Worm (Caenorhabditis elegans) whole organism, young adult: ENCODE results near the gene ubq-1.

Experiments
- B0336.3 ChIP-seq: fragments of 200-800 bp; sonication (Bioruptor generic); IDR thresholded peaks from 2 replicates; pipeline ENCODE4 v1.3.6; 2022; ENCODE audit warnings: missing genetic modification characterization, missing compliant biosample characterization
- F22D6.2 ChIP-seq: sonication (generic microtip); optimal IDR thresholded peaks from 2 replicates; lab custom pipeline; 2016; ENCODE audit warnings: mild to moderate bottlenecking, missing genetic modification characterization, missing compliant biosample characterization
- F33H1.4 ChIP-seq: fragments of 200-800 bp; sonication (Bioruptor generic); IDR thresholded peaks from 2 replicates; pipeline ENCODE4 v1.3.6; 2022; ENCODE audit warnings: missing genetic modification reagents, missing genetic modification characterization, missing compliant biosample characterization
- F49E8.2 ChIP-seq: sonication (generic microtip); optimal IDR thresholded peaks from 3 replicates; lab custom pipeline; 2017; ENCODE audit warnings: missing genetic modification characterization, mild to moderate bottlenecking, missing compliant biosample characterization, antibody characterized with exemption, moderate library complexity; ENCODE audit not compliant: insufficient read depth
- F52B5.7 ChIP-seq: sonication (generic microtip); optimal IDR thresholded peaks from 2 replicates; lab custom pipeline; 2016; ENCODE audit warnings: mild to moderate bottlenecking, missing genetic modification characterization, missing compliant biosample characterization
- K11D2.4 ChIP-seq: fragments of 200-800 bp; sonication (Bioruptor generic); IDR thresholded peaks from 2 replicates; pipeline ENCODE4 v1.3.6; 2022; ENCODE audit warnings: missing genetic modification reagents, missing genetic modification characterization, missing compliant biosample characterization
- K12H6.12 ChIP-seq: fragments of 200-800 bp; sonication (Bioruptor generic); optimal IDR thresholded peaks from 2 replicates; lab custom pipeline; 2018; ENCODE audit warnings: mild to moderate bottlenecking, missing genetic modification characterization, missing compliant biosample characterization
- T26A5.8 ChIP-seq: sonication (generic microtip); optimal IDR thresholded peaks from 2 replicates; lab custom pipeline; 2016; ENCODE audit warnings: missing genetic modification characterization, missing compliant biosample characterization
- Y53F4B.3 ChIP-seq: fragments of 200-800 bp; sonication (Bioruptor generic); IDR thresholded peaks from 2 replicates; pipeline ENCODE4 v1.3.6; 2022; ENCODE audit warnings: missing genetic modification reagents, missing genetic modification characterization, missing compliant biosample characterization
- Y56A3A.18 ChIP-seq: fragments of 200-800 bp; sonication (Bioruptor generic); IDR thresholded peaks from 2 replicates; pipeline ENCODE4 v1.3.6; 2022; ENCODE audit warnings: missing genetic modification reagents, missing genetic modification characterization, missing compliant biosample characterization
- ZK185.1 ChIP-seq: sonication (generic microtip); optimal IDR thresholded peaks from 2 replicates; lab custom pipeline; 2016; ENCODE audit warnings: mild to moderate bottlenecking, missing genetic modification characterization, missing compliant biosample characterization; ENCODE audit not compliant: poor library complexity, severe bottlenecking
- akir-1 ChIP-seq: fragments of 200-800 bp; sonication (Bioruptor generic); optimal IDR thresholded peaks from 2 replicates; lab custom pipeline; 2018; ENCODE audit warnings: mild to moderate bottlenecking, missing genetic modification characterization, moderate library complexity, missing compliant biosample characterization
- ama-1 ChIP-seq, 3 experiments: fragments of 150-350 bp in 1 of 3; sonication (generic microtip) in 2 of 3; optimal IDR thresholded peaks; 2 replicates each; lab custom pipeline; 2014 to 2018; ENCODE audit warnings: missing biosample characterization in 2 of 3, missing genetic modification characterization in 2 of 3, missing genetic modification reagents in 2 of 3
- atf-7 ChIP-seq: sonication (generic microtip); optimal IDR thresholded peaks from 2 replicates; lab custom pipeline; 2017; ENCODE audit warnings: mild to moderate bottlenecking, missing genetic modification characterization, missing compliant biosample characterization
- athp-1 ChIP-seq: sonication (generic microtip); optimal IDR thresholded peaks from 2 replicates; lab custom pipeline; 2017; ENCODE audit warnings: mild to moderate bottlenecking, missing genetic modification characterization, missing compliant biosample characterization
- cebp-1 ChIP-seq, 2 experiments: fragments of 200-800 bp in 1 of 2; sonication (Bioruptor generic) in 1 of 2; sonication (generic microtip) in 1 of 2; IDR thresholded peaks in 1 of 2; optimal IDR thresholded peaks in 1 of 2; 2 replicates each; pipeline versions ENCODE4 v1.3.6 to Lab custom; 2017 to 2022; ENCODE audit warnings: missing compliant biosample characterization in 2 of 2, missing genetic modification characterization in 2 of 2, mild to moderate bottlenecking in 1 of 2, missing genetic modification reagents in 1 of 2, moderate library complexity in 1 of 2
- cebp-2 ChIP-seq: fragments of 200-800 bp; sonication (Bioruptor generic); IDR thresholded peaks from 2 replicates; pipeline ENCODE4 v1.3.6; 2022; ENCODE audit warnings: missing genetic modification characterization, missing compliant biosample characterization
- ceh-79 ChIP-seq: sonication (generic microtip); optimal IDR thresholded peaks from 2 replicates; lab custom pipeline; 2017; ENCODE audit warnings: mild to moderate bottlenecking, missing genetic modification characterization, missing compliant biosample characterization
- dox-1 ChIP-seq: fragments of 200-800 bp; sonication (Bioruptor generic); IDR thresholded peaks from 2 replicates; pipeline ENCODE4 v1.3.6; 2022; ENCODE audit warnings: missing genetic modification reagents, missing genetic modification characterization, missing compliant biosample characterization
- dpl-1 ChIP-seq: fragments of 150-350 bp; optimal IDR thresholded peaks from 2 replicates; lab custom pipeline; 2014; ENCODE audit warnings: missing biosample characterization, missing genetic modification reagents, missing genetic modification characterization
- efl-1 ChIP-seq: fragments of 150-350 bp; optimal IDR thresholded peaks from 2 replicates; lab custom pipeline; 2014; ENCODE audit warnings: missing biosample characterization, missing genetic modification reagents, missing genetic modification characterization
- egrh-3 ChIP-seq: fragments of 200-800 bp; sonication (Bioruptor generic); IDR thresholded peaks from 2 replicates; pipeline ENCODE4 v1.3.6; 2022; ENCODE audit warnings: missing genetic modification reagents, missing genetic modification characterization, missing compliant biosample characterization
- hlh-12 ChIP-seq: sonication (generic microtip); optimal IDR thresholded peaks from 2 replicates; lab custom pipeline; 2016; ENCODE audit warnings: missing genetic modification characterization, missing compliant biosample characterization
- hmg-1.2 ChIP-seq: fragments of 200-800 bp; sonication (Bioruptor generic); IDR thresholded peaks from 2 replicates; pipeline ENCODE4 v1.3.6; 2022; ENCODE audit warnings: missing genetic modification reagents, missing genetic modification characterization, missing compliant biosample characterization
- hmg-20 ChIP-seq: fragments of 200-800 bp; sonication (Bioruptor generic); IDR thresholded peaks from 2 replicates; pipeline ENCODE4 v1.3.6; 2022; ENCODE audit warnings: missing genetic modification reagents, missing genetic modification characterization, missing compliant biosample characterization
- hsf-1 ChIP-seq: fragments of 200-800 bp; sonication (Bioruptor generic); IDR thresholded peaks from 2 replicates; pipeline ENCODE4 v1.3.6; 2022; ENCODE audit warnings: missing genetic modification reagents, missing genetic modification characterization, missing compliant biosample characterization
- let-526 ChIP-seq: fragments of 200-800 bp; sonication (Bioruptor generic); IDR thresholded peaks from 2 replicates; pipeline ENCODE4 v1.3.6; 2022; ENCODE audit warnings: missing genetic modification reagents, missing genetic modification characterization, missing compliant biosample characterization
- let-607 ChIP-seq, 2 experiments: fragments of 200-800 bp in 1 of 2; sonication (Bioruptor generic) in 1 of 2; sonication (generic microtip) in 1 of 2; optimal IDR thresholded peaks; 2 replicates each; lab custom pipeline; 2016 to 2018; ENCODE audit warnings: mild to moderate bottlenecking in 2 of 2, missing compliant biosample characterization in 2 of 2, missing genetic modification characterization in 2 of 2, moderate library complexity in 2 of 2, missing genotype in 1 of 2
- lin-35 ChIP-seq, 3 experiments: fragments of 150-350 bp in 2 of 3; sonication (generic microtip) in 1 of 3; optimal IDR thresholded peaks; 2 replicates each; lab custom pipeline; 2014 to 2018; ENCODE audit warnings: missing biosample characterization in 3 of 3, missing genetic modification characterization in 3 of 3, missing genetic modification reagents in 3 of 3
- madf-10 ChIP-seq: sonication (generic microtip); optimal IDR thresholded peaks from 2 replicates; lab custom pipeline; 2016; ENCODE audit warnings: mild to moderate bottlenecking, missing genetic modification characterization, missing compliant biosample characterization
- madf-6 ChIP-seq: fragments of 200-800 bp; sonication (Bioruptor generic); IDR thresholded peaks from 2 replicates; pipeline ENCODE4 v1.3.6; 2022; ENCODE audit warnings: missing genetic modification reagents, missing genetic modification characterization, missing compliant biosample characterization
- mcd-1 ChIP-seq: fragments of 200-800 bp; sonication (Bioruptor generic); IDR thresholded peaks from 2 replicates; pipeline ENCODE4 v1.3.6; 2022; ENCODE audit warnings: missing genetic modification reagents, missing genetic modification characterization, missing compliant biosample characterization
- mxl-1 ChIP-seq: sonication (generic microtip); optimal IDR thresholded peaks from 2 replicates; lab custom pipeline; 2016; ENCODE audit warnings: missing genetic modification characterization, missing compliant biosample characterization
- nhr-179 ChIP-seq: sonication (generic microtip); optimal IDR thresholded peaks from 2 replicates; lab custom pipeline; 2016; ENCODE audit warnings: mild to moderate bottlenecking, missing genetic modification characterization, missing compliant biosample characterization
- nhr-90 ChIP-seq: sonication (generic microtip); optimal IDR thresholded peaks from 2 replicates; lab custom pipeline; 2016; ENCODE audit warnings: missing genotype, mild to moderate bottlenecking, missing genetic modification characterization, missing compliant biosample characterization
- rcor-1 ChIP-seq: fragments of 200-800 bp; sonication (Bioruptor generic); IDR thresholded peaks from 2 replicates; pipeline ENCODE4 v1.3.6; 2022; ENCODE audit warnings: missing genetic modification reagents, missing genetic modification characterization, missing compliant biosample characterization
- rpc-1 ChIP-seq, 2 experiments: fragments of 150-350 bp in 1 of 2; sonication (generic microtip) in 1 of 2; optimal IDR thresholded peaks; 2 replicates each; lab custom pipeline; 2014 to 2018; ENCODE audit warnings: missing biosample characterization in 1 of 2, missing genetic modification characterization in 1 of 2, missing genetic modification reagents in 1 of 2, missing genotype in 1 of 2
- sea-2 ChIP-seq: fragments of 200-800 bp; sonication (Bioruptor generic); IDR thresholded peaks from 2 replicates; pipeline ENCODE4 v1.3.6; 2022; ENCODE audit warnings: missing genetic modification characterization, missing compliant biosample characterization
- somi-1 ChIP-seq: fragments of 200-800 bp; sonication (Bioruptor generic); optimal IDR thresholded peaks from 2 replicates; lab custom pipeline; 2018; ENCODE audit warnings: mild to moderate bottlenecking, missing genetic modification characterization, missing compliant biosample characterization
- sptf-2 ChIP-seq: fragments of 200-800 bp; sonication (Bioruptor generic); optimal IDR thresholded peaks from 2 replicates; lab custom pipeline; 2018; ENCODE audit warnings: mild to moderate bottlenecking, missing genetic modification characterization, missing compliant biosample characterization
- tlf-1 ChIP-seq: fragments of 200-800 bp; sonication (Bioruptor generic); optimal IDR thresholded peaks from 2 replicates; lab custom pipeline; 2018; ENCODE audit warnings: mild to moderate bottlenecking, missing genetic modification characterization, missing compliant biosample characterization
- xnd-1 ChIP-seq: sonication (generic microtip); optimal IDR thresholded peaks from 2 replicates; lab custom pipeline; 2016; ENCODE audit warnings: missing genotype, missing genetic modification reagents, missing genetic modification characterization, missing compliant biosample characterization
- zfh-2 ChIP-seq: fragments of 200-800 bp; sonication (Bioruptor generic); conservative IDR thresholded peaks from 2 replicates; pipeline ENCODE4 v1.3.6; 2022; ENCODE audit warnings: missing genetic modification reagents, missing genetic modification characterization, missing compliant biosample characterization
- zim-3 ChIP-seq: sonication (generic microtip); optimal IDR thresholded peaks from 2 replicates; lab custom pipeline; 2017; ENCODE audit warnings: mild to moderate bottlenecking, missing genetic modification characterization, moderate library complexity, missing compliant biosample characterization
- ztf-3 ChIP-seq: fragments of 200-800 bp; sonication (Bioruptor generic); optimal IDR thresholded peaks from 2 replicates; lab custom pipeline; 2018; ENCODE audit warnings: mild to moderate bottlenecking, missing genetic modification characterization, missing compliant biosample characterization

ubq-1 gene

DNA sequence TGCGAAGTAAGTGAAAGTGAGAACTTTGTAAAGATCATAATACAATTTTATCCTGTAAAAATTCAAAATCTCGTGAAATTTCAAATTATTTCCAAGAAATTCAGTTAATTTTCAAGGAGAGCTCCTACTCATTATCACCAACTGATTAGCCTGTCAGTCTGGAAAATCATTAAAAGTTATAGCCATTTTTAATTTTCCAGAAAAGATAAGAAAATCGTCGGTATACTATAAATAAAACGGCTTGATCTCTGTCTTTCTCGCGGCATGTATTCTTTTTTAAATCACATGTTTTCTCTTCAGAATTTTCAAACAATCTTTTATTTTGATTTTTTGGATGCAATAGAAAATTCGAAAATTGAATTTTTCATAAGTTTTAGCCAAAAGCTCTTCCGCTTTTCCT, 8.9 kb downstream of the ubq-1 start:
- no peak for TF ChIP-seq cebp-2 (GFP tag; lab: Robert Waterston, UW)
- TF ChIP-seq rcor-1 (GFP tag; lab: Robert Waterston, UW), result no peak
- TF ChIP-seq let-526 (GFP tag; lab: Robert Waterston, UW), result no peak
- TF ChIP-seq atf-7 (tag; lab: Kevin White, UChicago), result no peak
- TF ChIP-seq F52B5.7, result no peak
- no peak for TF ChIP-seq B0336.3 (GFP tag; lab: Robert Waterston, UW)
- TF ChIP-seq nhr-179 (tag; lab: Kevin White, UChicago), result no peak
- no peak for TF ChIP-seq rpc-1 (optimal IDR thresholded peaks at IDR 0.05; lab: Kevin White, UChicago)
- no peak for TF ChIP-seq rpc-1 (tag; optimal IDR thresholded peaks at IDR 0.05; lab: Kevin White, UChicago)
- TF ChIP-seq F49E8.2 (tag; lab: Kevin White, UChicago), result no peak
- no peak for TF ChIP-seq F33H1.4 (GFP tag; lab: Robert Waterston, UW)
- no peak for TF ChIP-seq Y56A3A.18 (GFP tag; lab: Robert Waterston, UW)
- no peak for TF ChIP-seq sptf-2
- no peak for TF ChIP-seq hmg-20
- no peak for TF ChIP-seq lin-35 (GFP tag; optimal IDR thresholded peaks at IDR 0.05; lab: Kevin White, UChicago)
- TF ChIP-seq Y53F4B.3 (GFP tag; lab: Robert Waterston, UW), result no peak
- TF ChIP-seq egrh-3 (GFP tag; lab: Robert Waterston, UW), result no peak
- TF ChIP-seq, all 124 proteins: peak for 0

DNA sequence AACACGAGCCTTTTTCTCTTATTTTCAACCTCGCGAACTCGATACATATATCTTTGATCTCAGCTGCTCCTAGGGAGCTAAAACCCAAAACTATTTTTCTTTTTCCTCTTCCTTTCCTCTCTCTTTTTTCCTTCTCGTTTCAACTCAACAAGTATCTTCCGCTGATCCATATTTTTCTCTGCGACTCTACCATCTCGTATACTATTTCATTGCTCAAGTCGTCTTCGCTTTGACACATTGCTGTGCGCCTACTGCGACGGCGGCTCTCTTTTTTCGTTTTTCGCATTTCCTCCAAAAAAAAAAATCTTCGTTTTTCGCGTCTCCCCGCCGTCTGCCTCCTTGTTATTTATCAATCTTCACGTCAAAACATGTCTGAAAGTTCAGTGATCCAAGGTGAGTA, 9.8 kb downstream of the ubq-1 start:
- peak; percentile 17 for TF ChIP-seq ztf-3 (GFP tag; lab: Kevin White, UChicago)
- no peak for TF ChIP-seq tlf-1 (GFP tag; lab: Kevin White, UChicago)
- no peak for TF ChIP-seq mxl-1 (tag; lab: Kevin White, UChicago)
- no peak for TF ChIP-seq sea-2 (GFP tag; lab: Robert Waterston, UW)
- no peak for TF ChIP-seq hsf-1 (GFP tag; lab: Robert Waterston, UW)
- no peak for TF ChIP-seq efl-1 (GFP tag; lab: Kevin White, UChicago)
- TF ChIP-seq xnd-1 (tag; lab: Kevin White, UChicago), result no peak
- TF ChIP-seq ceh-79 (tag; lab: Kevin White, UChicago), result no peak
- TF ChIP-seq let-607 (tag; optimal IDR thresholded peaks at IDR 0.05; lab: Kevin White, UChicago), result no peak
- TF ChIP-seq zim-3 (tag; lab: Kevin White, UChicago), result no peak
- TF ChIP-seq K12H6.12 (tag; lab: Kevin White, UChicago), result peak; percentile 48
- TF ChIP-seq zfh-2, result peak; percentile 65
- TF ChIP-seq T26A5.8 (tag; lab: Kevin White, UChicago), result no peak
- no peak for TF ChIP-seq akir-1
- TF ChIP-seq nhr-90, result no peak
- no peak for TF ChIP-seq madf-10 (tag; lab: Kevin White, UChicago)
- peak; percentile 27 for TF ChIP-seq somi-1
- TF ChIP-seq mcd-1 (GFP tag; lab: Robert Waterston, UW), result 0 out of 2 replicates have a peak, but pooled peaks have one; percentile 9
- peak; percentile 77 for TF ChIP-seq hmg-1.2
- TF ChIP-seq cebp-1 (GFP tag; IDR thresholded peaks at IDR 0.05; lab: Robert Waterston, UW), result no peak
- TF ChIP-seq cebp-1 (tag; optimal IDR thresholded peaks at IDR 0.05; lab: Kevin White, UChicago), result peak; percentile 14
- peak; percentile 60 for TF ChIP-seq ama-1 (optimal IDR thresholded peaks at IDR 0.05; lab: Kevin White, UChicago)
- TF ChIP-seq ama-1 (GFP tag; optimal IDR thresholded peaks at IDR 0.05; lab: Kevin White, UChicago), result no peak
- no peak for TF ChIP-seq F22D6.2 (tag; lab: Kevin White, UChicago)
- TF ChIP-seq madf-6, result no peak
- TF ChIP-seq K11D2.4 (GFP tag; lab: Robert Waterston, UW), result peak; percentile 44; the same call in 1 of the 2 replicates
- no peak for TF ChIP-seq hlh-12 (tag; lab: Kevin White, UChicago)
- peak in 1 of 3 experiments; percentile 8 for TF ChIP-seq lin-35 (GFP tag; optimal IDR thresholded peaks at IDR 0.05; lab: Kevin White, UChicago)
- TF ChIP-seq athp-1, result no peak
- TF ChIP-seq dox-1 (GFP tag; lab: Robert Waterston, UW), result no peak
- no peak for TF ChIP-seq dpl-1
- TF ChIP-seq ZK185.1 (tag; lab: Kevin White, UChicago), result no peak
- TF ChIP-seq B0336.3 (GFP tag; lab: Robert Waterston, UW), result no peak
